Worm (Caenorhabditis elegans): ENCODE measurements around the gene vab-1.

- TF ChIP-seq W03F9.2 (tag; optimal IDR thresholded peaks at IDR 0.05) (peak; percentile 3), him-1 (tag; optimal IDR thresholded peaks at IDR 0.05) (no peak)
Observed at ce11 chrII:4604149-4604548, 32.3 kb downstream of the vab-1 start.

Data from whole organism, L4/young adult.